Fruit fly (Drosophila melanogaster): Measurements from ENCODE around the gene CG1806.

DNA sequence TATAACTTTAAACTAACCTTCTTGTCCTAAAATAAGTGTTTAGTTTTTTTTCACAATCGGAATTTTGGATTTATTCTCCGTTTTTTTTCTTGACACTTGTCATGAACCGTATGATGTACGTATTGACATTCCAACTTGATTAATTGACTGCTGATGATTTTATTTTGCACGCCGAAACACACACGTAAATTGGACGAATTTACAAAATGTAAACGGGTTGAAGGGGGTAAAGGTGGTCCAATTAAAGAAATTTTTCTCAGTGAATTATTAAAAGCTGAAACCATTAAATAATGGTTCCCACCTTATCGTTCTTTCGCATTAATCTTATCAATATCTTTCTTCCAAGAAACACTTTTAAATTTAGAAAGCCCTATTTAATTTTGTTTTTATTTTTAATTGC is 49.6 kb downstream of the CG1806 start, which contains the start of gene Uch-L5R:
- TF ChIP-seq CG6854 (GFP tag; optimal IDR thresholded peaks at IDR 0.05) = no peak
- no peak for TF ChIP-seq net (GFP tag; optimal IDR thresholded peaks at IDR 0.05)
- TF ChIP-seq CG10631 (GFP tag; optimal IDR thresholded peaks at IDR 0.05) = no peak
- no peak for TF ChIP-seq CG4318 (GFP tag; optimal IDR thresholded peaks at IDR 0.05)
- TF ChIP-seq dac (GFP tag; optimal IDR thresholded peaks at IDR 0.05) = no peak
- TF ChIP-seq Ets96B (tag; optimal IDR thresholded peaks at IDR 0.05) = no peak
- no peak for TF ChIP-seq CG15336 (GFP tag; IDR thresholded peaks at IDR 0.05)
- TF ChIP-seq Sox15 (GFP tag; optimal IDR thresholded peaks at IDR 0.05) = no peak
- TF ChIP-seq lz (GFP tag; optimal IDR thresholded peaks at IDR 0.05) = no peak
- TF ChIP-seq topi (GFP tag; optimal IDR thresholded peaks at IDR 0.05) = no peak
- TF ChIP-seq Blimp-1 (GFP tag; optimal IDR thresholded peaks at IDR 0.05) = no peak

Data from whole organism, prepupa.